Fruit fly (Drosophila melanogaster) whole organism, prepupa: ENCODE measurements around the gene iPLA2-VIA.

Source experiments
- Blimp-1 ChIP-seq: fragments of 200-800 bp; sonication (Bioruptor generic); optimal IDR thresholded peaks from 3 replicates; lab custom pipeline; 2017; ENCODE audit warnings: missing biosample characterization, missing genetic modification characterization, mild to moderate bottlenecking, moderate library complexity, missing genetic modification reagents
- CG10631 ChIP-seq: fragments of 200-800 bp; sonication (Bioruptor generic); optimal IDR thresholded peaks from 2 replicates; lab custom pipeline; 2016; ENCODE audit warnings: missing biosample characterization, missing genetic modification characterization
- CG10669 ChIP-seq: fragments of 200-800 bp; sonication (Bioruptor generic); optimal IDR thresholded peaks from 3 replicates; lab custom pipeline; 2018; ENCODE audit warnings: missing biosample characterization, mild to moderate bottlenecking, missing genetic modification characterization, moderate library complexity
- CG11294 ChIP-seq: fragments of 200-800 bp; sonication (Bioruptor generic); IDR thresholded peaks from 2 replicates; pipeline ENCODE4 v1.3.6; 2022; ENCODE audit warnings: missing biosample characterization, missing genetic modification characterization
- CG11762 ChIP-seq: fragments of 200-800 bp; sonication (Bioruptor generic); optimal IDR thresholded peaks from 3 replicates; lab custom pipeline; 2016; ENCODE audit warnings: missing biosample characterization, missing genetic modification characterization; ENCODE audit not compliant: insufficient read depth
- CG11902 ChIP-seq: fragments of 200-800 bp; sonication (Bioruptor generic); optimal IDR thresholded peaks from 3 replicates; lab custom pipeline; 2016; ENCODE audit warnings: missing biosample characterization, missing genetic modification characterization
- CG15336 ChIP-seq: fragments of 200-800 bp; sonication (Bioruptor generic); IDR thresholded peaks from 2 replicates; pipeline ENCODE4 v1.3.6; 2022; ENCODE audit warnings: missing biosample characterization, missing genetic modification characterization
- CG16779 ChIP-seq: fragments of 200-800 bp; sonication (Bioruptor generic); optimal IDR thresholded peaks from 3 replicates; lab custom pipeline; 2017; ENCODE audit warnings: missing biosample characterization, mild to moderate bottlenecking, missing genetic modification characterization
- CG31627 ChIP-seq: fragments of 200-800 bp; sonication (Bioruptor generic); optimal IDR thresholded peaks from 3 replicates; lab custom pipeline; 2016; ENCODE audit warnings: missing biosample characterization, missing genetic modification characterization
- CG32006 ChIP-seq: fragments of 200-800 bp; sonication (Bioruptor generic); optimal IDR thresholded peaks from 3 replicates; lab custom pipeline; 2017; ENCODE audit warnings: missing biosample characterization, mild to moderate bottlenecking, missing genetic modification characterization
- CG34406 ChIP-seq: fragments of 200-800 bp; sonication (Bioruptor generic); optimal IDR thresholded peaks from 3 replicates; lab custom pipeline; 2016; ENCODE audit warnings: missing biosample characterization, missing genetic modification characterization
- CG3919 ChIP-seq: fragments of 200-800 bp; sonication (Bioruptor generic); optimal IDR thresholded peaks from 3 replicates; lab custom pipeline; 2016; ENCODE audit warnings: missing biosample characterization, missing genetic modification characterization
- CG6276 ChIP-seq: fragments of 200-800 bp; sonication (Bioruptor generic); optimal IDR thresholded peaks from 2 replicates; lab custom pipeline; 2017; ENCODE audit warnings: missing biosample characterization, mild to moderate bottlenecking, missing genetic modification characterization
- CG6792 ChIP-seq: fragments of 200-800 bp; sonication (Bioruptor generic); optimal IDR thresholded peaks from 3 replicates; lab custom pipeline; 2016; ENCODE audit warnings: missing biosample characterization, missing genetic modification characterization
- CG6808 ChIP-seq: fragments of 200-800 bp; sonication (Bioruptor generic); optimal IDR thresholded peaks from 3 replicates; lab custom pipeline; 2017; ENCODE audit warnings: missing biosample characterization, missing genetic modification characterization, mild to moderate bottlenecking, moderate library complexity, missing genetic modification reagents
- CG6854 ChIP-seq: fragments of 200-800 bp; sonication (Bioruptor generic); optimal IDR thresholded peaks from 2 replicates; lab custom pipeline; 2017; ENCODE audit warnings: missing biosample characterization, mild to moderate bottlenecking, missing genetic modification characterization
- CG7368 ChIP-seq: fragments of 200-800 bp; sonication (Bioruptor generic); optimal IDR thresholded peaks from 3 replicates; lab custom pipeline; 2016; ENCODE audit warnings: missing biosample characterization, missing genetic modification characterization
- CG8119 ChIP-seq: fragments of 200-800 bp; sonication (Bioruptor generic); IDR thresholded peaks from 3 replicates; pipeline ENCODE4 v1.3.6; 2022; ENCODE audit warnings: missing biosample characterization, missing genetic modification characterization
- CG8319 ChIP-seq: fragments of 200-800 bp; sonication (Bioruptor generic); optimal IDR thresholded peaks from 3 replicates; lab custom pipeline; 2016; ENCODE audit warnings: missing biosample characterization, missing genetic modification characterization
- CG8632 ChIP-seq: fragments of 200-800 bp; sonication (Bioruptor generic); optimal IDR thresholded peaks from 3 replicates; lab custom pipeline; 2016; ENCODE audit warnings: missing biosample characterization, missing genetic modification characterization
- CG9139 ChIP-seq: fragments of 200-800 bp; sonication (Bioruptor generic); optimal IDR thresholded peaks from 3 replicates; lab custom pipeline; 2017; ENCODE audit warnings: missing biosample characterization, mild to moderate bottlenecking, missing genetic modification characterization
- Eip75B ChIP-seq: fragments of 200-800 bp; sonication (Bioruptor generic); optimal IDR thresholded peaks from 3 replicates; lab custom pipeline; 2016; ENCODE audit warnings: missing biosample characterization, missing genetic modification characterization
- Eip78C ChIP-seq: fragments of 200-800 bp; sonication (Bioruptor generic); peaks from one replicate; lab custom pipeline; 2016; ENCODE audit warnings: missing biosample characterization, missing genetic modification characterization
- Eip93F ChIP-seq: fragments of 200-800 bp; sonication (Bioruptor generic); optimal IDR thresholded peaks from 2 replicates; lab custom pipeline; 2016; ENCODE audit warnings: missing biosample characterization, mild to moderate bottlenecking, missing genetic modification characterization
- Ets21C ChIP-seq: fragments of 200-800 bp; sonication (Bioruptor generic); optimal IDR thresholded peaks from 3 replicates; lab custom pipeline; 2016; ENCODE audit warnings: missing biosample characterization, missing genetic modification characterization
- Ets96B ChIP-seq: fragments of 200-800 bp; optimal IDR thresholded peaks from 2 replicates; lab custom pipeline; 2019; ENCODE audit warnings: missing biosample characterization, mild to moderate bottlenecking, missing genetic modification characterization, moderate library complexity
- Hr38 ChIP-seq: sonication (Bioruptor generic); optimal IDR thresholded peaks from 2 replicates; lab custom pipeline; 2016; ENCODE audit warnings: missing biosample characterization, missing genetic modification characterization
- Hr39 ChIP-seq: fragments of 200-800 bp; sonication (Bioruptor generic); optimal IDR thresholded peaks from 2 replicates; lab custom pipeline; 2016; ENCODE audit warnings: missing biosample characterization, missing genetic modification characterization
- Hr4 ChIP-seq: fragments of 200-800 bp; sonication (Bioruptor generic); optimal IDR thresholded peaks from 3 replicates; lab custom pipeline; 2016; ENCODE audit warnings: missing biosample characterization, missing genetic modification characterization
- Lpt ChIP-seq: fragments of 200-800 bp; sonication (Bioruptor generic); optimal IDR thresholded peaks from 3 replicates; lab custom pipeline; 2016; ENCODE audit warnings: missing biosample characterization, missing genetic modification characterization
- OdsH ChIP-seq: fragments of 200-800 bp; sonication (Bioruptor generic); optimal IDR thresholded peaks from 3 replicates; lab custom pipeline; 2016; ENCODE audit warnings: missing biosample characterization, missing genetic modification characterization
- Smox ChIP-seq: fragments of 200-800 bp; sonication (Bioruptor generic); optimal IDR thresholded peaks from 3 replicates; lab custom pipeline; 2016; ENCODE audit warnings: missing biosample characterization, missing genetic modification characterization
- Sox102F ChIP-seq: fragments of 200-800 bp; sonication (Bioruptor generic); optimal IDR thresholded peaks from 2 replicates; lab custom pipeline; 2016; ENCODE audit warnings: missing biosample characterization, mild to moderate bottlenecking, missing genetic modification characterization
- Sox14 ChIP-seq: fragments of 200-800 bp; sonication (Bioruptor generic); optimal IDR thresholded peaks from 3 replicates; lab custom pipeline; 2016; ENCODE audit warnings: missing biosample characterization, missing genetic modification characterization
- Sox15 ChIP-seq: fragments of 200-800 bp; sonication (Bioruptor generic); optimal IDR thresholded peaks from 3 replicates; lab custom pipeline; 2016; ENCODE audit warnings: missing biosample characterization, missing genetic modification characterization
- achi ChIP-seq: fragments of 200-800 bp; sonication (Bioruptor generic); optimal IDR thresholded peaks from 3 replicates; lab custom pipeline; 2016; ENCODE audit warnings: missing biosample characterization, missing genetic modification characterization
- acj6 ChIP-seq: fragments of 200-800 bp; sonication (Bioruptor generic); optimal IDR thresholded peaks from 3 replicates; lab custom pipeline; 2016; ENCODE audit warnings: missing biosample characterization, missing genetic modification characterization
- cyc ChIP-seq: fragments of 200-800 bp; sonication (Bioruptor generic); optimal IDR thresholded peaks from 3 replicates; lab custom pipeline; 2016; ENCODE audit warnings: missing biosample characterization, missing genetic modification characterization
- dsx ChIP-seq: fragments of 200-800 bp; optimal IDR thresholded peaks from 3 replicates; lab custom pipeline; 2019; ENCODE audit warnings: missing biosample characterization, mild to moderate bottlenecking, missing genetic modification characterization, moderate library complexity; ENCODE audit not compliant: poor library complexity, severe bottlenecking
- eg ChIP-seq: fragments of 200-800 bp; sonication (Bioruptor generic); IDR thresholded peaks from 3 replicates; pipeline ENCODE4 v1.3.6; 2022; ENCODE audit warnings: missing biosample characterization, missing genetic modification characterization
- esn ChIP-seq: fragments of 200-800 bp; sonication (Bioruptor generic); optimal IDR thresholded peaks from 2 replicates; lab custom pipeline; 2016; ENCODE audit warnings: missing biosample characterization, mild to moderate bottlenecking, missing genetic modification characterization, moderate library complexity
- fd59A ChIP-seq: fragments of 200-800 bp; sonication (Bioruptor generic); optimal IDR thresholded peaks from 2 replicates; lab custom pipeline; 2017; ENCODE audit warnings: missing biosample characterization, mild to moderate bottlenecking, missing genetic modification characterization, missing genetic modification reagents
- fkh ChIP-seq: fragments of 200-800 bp; sonication (Bioruptor generic); optimal IDR thresholded peaks from 3 replicates; lab custom pipeline; 2017; ENCODE audit warnings: missing biosample characterization, mild to moderate bottlenecking, missing genetic modification characterization, moderate library complexity
- lz ChIP-seq: fragments of 200-800 bp; sonication (Bioruptor generic); optimal IDR thresholded peaks from 3 replicates; lab custom pipeline; 2016; ENCODE audit warnings: missing biosample characterization, missing genetic modification characterization
- net ChIP-seq: fragments of 200-800 bp; sonication (Bioruptor generic); optimal IDR thresholded peaks from 3 replicates; lab custom pipeline; 2016; ENCODE audit warnings: missing biosample characterization, missing genetic modification characterization
- pdm3 ChIP-seq: fragments of 200-800 bp; sonication (Bioruptor generic); optimal IDR thresholded peaks from 3 replicates; lab custom pipeline; 2016; ENCODE audit warnings: missing biosample characterization, missing genetic modification characterization
- salr ChIP-seq, 2 experiments: fragments of 200-800 bp; sonication (Bioruptor generic); optimal IDR thresholded peaks; 3 replicates each; lab custom pipeline; 2016 to 2018; ENCODE audit warnings: missing biosample characterization in 2 of 2, missing genetic modification characterization in 2 of 2, mild to moderate bottlenecking in 1 of 2
- spab ChIP-seq: fragments of 200-800 bp; sonication (Bioruptor generic); optimal IDR thresholded peaks from 2 replicates; lab custom pipeline; 2017; ENCODE audit warnings: missing biosample characterization, mild to moderate bottlenecking, missing genetic modification characterization, missing genetic modification reagents
- ss ChIP-seq, 2 experiments: fragments of 200-800 bp; sonication (Bioruptor generic); optimal IDR thresholded peaks; 2 replicates in 1 of 2; 3 replicates in 1 of 2; lab custom pipeline; 2017 to 2018; ENCODE audit warnings: mild to moderate bottlenecking in 2 of 2, missing biosample characterization in 2 of 2, missing genetic modification characterization in 2 of 2, moderate library complexity in 1 of 2
- svp ChIP-seq: fragments of 200-800 bp; sonication (Bioruptor generic); peaks from one replicate; lab custom pipeline; 2016; ENCODE audit warnings: missing biosample characterization, missing genetic modification characterization
- topi ChIP-seq: fragments of 200-800 bp; sonication (Bioruptor generic); optimal IDR thresholded peaks from 3 replicates; lab custom pipeline; 2016; ENCODE audit warnings: missing biosample characterization, missing genetic modification characterization

iPLA2-VIA gene

dm6 chr3L:9864275-9865052 is at the start of gene iPLA2-VIA, which contains the start of gene Ciz1:
Gene iPLA2-VIA, minus strand, starts transcription at chr3L:9864349.
Gene Ciz1, plus strand, starts transcription at chr3L:9864639.
- TF ChIP-seq Hr39 (no peak), CG15336 (GFP tag; lab: Robert Waterston, UW) (no peak), Blimp-1 (GFP tag; lab: Kevin White, UChicago) (no peak), Lpt (GFP tag; lab: Kevin White, UChicago) (no peak), CG6808 (no peak), Hr38 (GFP tag; lab: Kevin White, UChicago) (no peak), topi (GFP tag; lab: Kevin White, UChicago) (no peak), Sox14 (GFP tag; lab: Kevin White, UChicago) (peak; percentile 46), cyc (no peak), esn (GFP tag; lab: Kevin White, UChicago) (peak; percentile 20), ss (GFP tag; optimal IDR thresholded peaks at IDR 0.05; lab: Kevin White, UChicago) (peak in 1 of 2 experiments; percentile 30), Smox (GFP tag; lab: Kevin White, UChicago) (no peak), Sox102F (GFP tag; lab: Kevin White, UChicago) (no peak), CG34406 (GFP tag; lab: Kevin White, UChicago) (no peak), CG8119 (no peak), CG11762 (GFP tag; lab: Kevin White, UChicago) (no peak), CG10631 (peak; percentile 42), CG16779 (tag; lab: Kevin White, UChicago) (no peak), Sox15 (GFP tag; lab: Kevin White, UChicago) (no peak), fkh (GFP tag; lab: Kevin White, UChicago) (no peak), svp (no peak), CG8319 (GFP tag; lab: Kevin White, UChicago) (no peak), salr (GFP tag; optimal IDR thresholded peaks at IDR 0.05; lab: Kevin White, UChicago) (no peak), lz (GFP tag; lab: Kevin White, UChicago) (peak; percentile 44), spab (GFP tag; lab: Kevin White, UChicago) (no peak), Eip75B (no peak), CG9139 (no peak), CG11902 (GFP tag; lab: Kevin White, UChicago) (no peak), acj6 (GFP tag; lab: Kevin White, UChicago) (no peak), Ets21C (no peak), achi (GFP tag; lab: Kevin White, UChicago) (no peak), Hr4 (no peak), Eip78C (GFP tag; lab: Kevin White, UChicago) (peak; percentile 60), Ets96B (tag; lab: Kevin White, UChicago) (no peak), eg (no peak), CG3919 (GFP tag; lab: Kevin White, UChicago) (no peak), CG8632 (GFP tag; lab: Kevin White, UChicago) (no peak), CG11294 (GFP tag; lab: Robert Waterston, UW) (no peak), CG10669 (GFP tag; lab: Kevin White, UChicago) (no peak), CG32006 (GFP tag; lab: Kevin White, UChicago) (no peak), fd59A (GFP tag; lab: Kevin White, UChicago) (no peak), CG7368 (GFP tag; lab: Kevin White, UChicago) (no peak), dsx (GFP tag; lab: Kevin White, UChicago) (peak; percentile 19), CG6276 (GFP tag; lab: Kevin White, UChicago) (no peak), OdsH (GFP tag; lab: Kevin White, UChicago) (no peak), CG6792 (GFP tag; lab: Kevin White, UChicago) (no peak), CG31627 (GFP tag; lab: Kevin White, UChicago) (peak; percentile 13), CG6854 (GFP tag; lab: Kevin White, UChicago) (peak; percentile 47), net (GFP tag; lab: Kevin White, UChicago) (no peak), Eip93F (GFP tag; lab: Kevin White, UChicago) (no peak), pdm3 (no peak)
